Fruit fly (Drosophila melanogaster) whole organism, wandering third instar larva: Measurements from ENCODE around the gene BomBc3.
A peak's percentile ranks its signal among the peaks of the same experiment; 100 is the strongest.

Experiments used
- Dfd ChIP-seq: fragments of >200 bp; optimal IDR thresholded peaks from 2 replicates; lab custom pipeline; 2017; ENCODE audit warnings: missing biosample characterization, missing genetic modification characterization
- Hr83 ChIP-seq: fragments of 200-300 bp; sonication (Bioruptor generic); optimal IDR thresholded peaks from 2 replicates; lab custom pipeline; 2016; ENCODE audit warnings: missing biosample characterization, mild to moderate bottlenecking, missing genetic modification characterization, moderate library complexity; ENCODE audit not compliant: poor library complexity, severe bottlenecking
- N ChIP-seq: fragments of >200 bp; optimal IDR thresholded peaks from 2 replicates; lab custom pipeline; 2018; ENCODE audit warnings: missing biosample characterization, missing external identifiers, missing genetic modification characterization
- br ChIP-seq: fragments of 200-800 bp; sonication (Bioruptor generic); optimal IDR thresholded peaks from 2 replicates; lab custom pipeline; 2016; ENCODE audit warnings: missing biosample characterization, missing genetic modification characterization
- h ChIP-seq: fragments of 200-800 bp; sonication (Bioruptor generic); optimal IDR thresholded peaks from 3 replicates; lab custom pipeline; 2016; ENCODE audit warnings: missing biosample characterization, mild to moderate bottlenecking, missing genetic modification characterization
- lola ChIP-seq: fragments of >200 bp; optimal IDR thresholded peaks from 2 replicates; lab custom pipeline; 2017; ENCODE audit warnings: missing biosample characterization, missing genetic modification characterization

DNA sequence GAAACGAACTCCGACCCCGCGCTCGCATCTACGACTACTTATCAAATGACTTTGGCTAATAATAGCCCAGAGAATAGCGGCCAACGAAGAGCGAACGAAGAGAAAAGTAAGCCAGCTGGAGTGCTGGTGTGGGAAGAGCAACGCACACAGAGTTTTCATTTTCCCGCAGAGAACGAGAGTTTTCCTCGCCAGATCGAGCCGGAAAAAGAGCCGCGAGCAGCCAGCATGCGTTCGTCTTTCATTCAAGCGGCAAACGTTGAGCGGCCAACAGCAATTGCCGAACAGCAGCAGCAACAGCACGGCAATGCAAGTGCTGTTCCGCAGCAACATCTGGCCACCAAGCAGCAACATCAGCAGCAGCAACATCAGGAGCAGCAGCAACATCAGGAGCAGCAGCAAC is 38.0 kb downstream of the BomBc3 start:
- no peak for TF ChIP-seq lola (GFP tag; lab: Kevin White, UChicago)
- TF ChIP-seq N (GFP tag; lab: Kevin White, UChicago): no peak
- TF ChIP-seq h (GFP tag; lab: Kevin White, UChicago): no peak
- TF ChIP-seq Dfd (GFP tag; lab: Kevin White, UChicago): peak; percentile 45
- no peak for TF ChIP-seq Hr83 (GFP tag; lab: Kevin White, UChicago)
- no peak for TF ChIP-seq br (GFP tag; lab: Kevin White, UChicago)
